Worm (Caenorhabditis elegans) whole organism, L2 larva: ENCODE data around the gene F32A5.8.

ENCODE experiments used
- C34F6.9 ChIP-seq: fragments of 150-350 bp; optimal IDR thresholded peaks from 2 replicates; lab custom pipeline; 2014; ENCODE audit warnings: missing biosample characterization, missing genetic modification characterization
- F13H6.1 ChIP-seq: sonication (generic microtip); optimal IDR thresholded peaks from 2 replicates; lab custom pipeline; 2016; ENCODE audit warnings: missing genetic modification characterization, missing compliant biosample characterization
- R02D3.7 ChIP-seq: fragments of 150-350 bp; optimal IDR thresholded peaks from 2 replicates; lab custom pipeline; 2014; ENCODE audit warnings: missing biosample characterization, missing genetic modification characterization
- Y55F3AM.14 ChIP-seq: fragments of 200-800 bp; sonication (Bioruptor generic); optimal IDR thresholded peaks from 2 replicates; lab custom pipeline; 2018; ENCODE audit warnings: mild to moderate bottlenecking, missing genetic modification characterization, missing compliant biosample characterization
- alr-1 ChIP-seq: fragments of 150-350 bp; optimal IDR thresholded peaks from 2 replicates; lab custom pipeline; 2014; ENCODE audit warnings: missing biosample characterization, missing genetic modification characterization
- blmp-1 ChIP-seq: sonication (generic microtip); optimal IDR thresholded peaks from 2 replicates; lab custom pipeline; 2017; ENCODE audit warnings: missing genetic modification characterization, mild to moderate bottlenecking, missing compliant biosample characterization, antibody characterized with exemption, moderate library complexity; ENCODE audit not compliant: insufficient read depth
- crh-2 ChIP-seq: sonication (generic microtip); optimal IDR thresholded peaks from 2 replicates; lab custom pipeline; 2017; ENCODE audit warnings: missing biosample characterization, missing genetic modification characterization
- egl-27 ChIP-seq: sonication (generic microtip); optimal IDR thresholded peaks from 3 replicates; lab custom pipeline; 2017; ENCODE audit warnings: missing biosample characterization, missing genetic modification reagents, missing genetic modification characterization
- elt-1 ChIP-seq: fragments of 150-350 bp; optimal IDR thresholded peaks from 2 replicates; lab custom pipeline; 2014; ENCODE audit warnings: missing biosample characterization, missing genetic modification characterization
- elt-3 ChIP-seq: sonication (generic microtip); optimal IDR thresholded peaks from 2 replicates; lab custom pipeline; 2017; ENCODE audit warnings: missing biosample characterization, missing genetic modification characterization
- fos-1 ChIP-seq: fragments of 150-350 bp; optimal IDR thresholded peaks from 2 replicates; lab custom pipeline; 2014; ENCODE audit warnings: missing biosample characterization, missing genetic modification characterization
- gmeb-1 ChIP-seq: fragments of 150-350 bp; optimal IDR thresholded peaks from 2 replicates; lab custom pipeline; 2014; ENCODE audit warnings: missing biosample characterization, missing genetic modification characterization
- lin-11 ChIP-seq: fragments of 150-350 bp; sonication (generic microtip); optimal IDR thresholded peaks from 2 replicates; lab custom pipeline; 2014; ENCODE audit warnings: missing biosample characterization, missing genetic modification characterization, inconsistent platforms, mixed read lengths
- lin-13 ChIP-seq: fragments of 150-350 bp; optimal IDR thresholded peaks from 2 replicates; lab custom pipeline; 2014; ENCODE audit warnings: missing biosample characterization, missing genetic modification reagents, missing genetic modification characterization
- lin-39 ChIP-seq: fragments of 150-350 bp; optimal IDR thresholded peaks from 2 replicates; lab custom pipeline; 2014; ENCODE audit warnings: missing biosample characterization, missing genetic modification reagents, missing genetic modification characterization
- mab-5 ChIP-seq: fragments of 150-350 bp; optimal IDR thresholded peaks from 2 replicates; lab custom pipeline; 2014; ENCODE audit warnings: missing biosample characterization, missing genetic modification characterization
- mbf-1 ChIP-seq: sonication (generic microtip); optimal IDR thresholded peaks from 2 replicates; lab custom pipeline; 2017; ENCODE audit warnings: missing biosample characterization, missing genetic modification characterization
- mdl-1 ChIP-seq, 2 experiments: fragments of 150-350 bp in 1 of 2; sonication (generic microtip) in 1 of 2; optimal IDR thresholded peaks; 2 replicates each; lab custom pipeline; 2017; ENCODE audit warnings: missing biosample characterization in 2 of 2, missing genetic modification characterization in 2 of 2
- nhr-11 ChIP-seq: fragments of 150-350 bp; optimal IDR thresholded peaks from 2 replicates; lab custom pipeline; 2014; ENCODE audit warnings: missing biosample characterization, missing genetic modification characterization
- nhr-129 ChIP-seq: fragments of 150-350 bp; optimal IDR thresholded peaks from 2 replicates; lab custom pipeline; 2014; ENCODE audit warnings: missing biosample characterization, missing genetic modification characterization
- nhr-21 ChIP-seq: fragments of 150-350 bp; optimal IDR thresholded peaks from 2 replicates; lab custom pipeline; 2014; ENCODE audit warnings: missing biosample characterization, missing genetic modification characterization
- nhr-6 ChIP-seq: fragments of 150-350 bp; optimal IDR thresholded peaks from 2 replicates; lab custom pipeline; 2014; ENCODE audit warnings: missing biosample characterization, missing genetic modification characterization
- nhr-77 ChIP-seq: fragments of 150-350 bp; optimal IDR thresholded peaks from 2 replicates; lab custom pipeline; 2014; ENCODE audit warnings: missing biosample characterization, missing genetic modification characterization
- peb-1 ChIP-seq: fragments of 150-350 bp; optimal IDR thresholded peaks from 2 replicates; lab custom pipeline; 2014; ENCODE audit warnings: missing biosample characterization, missing genetic modification characterization
- sem-4 ChIP-seq: fragments of 150-350 bp; optimal IDR thresholded peaks from 2 replicates; lab custom pipeline; 2014; ENCODE audit warnings: missing biosample characterization, missing genetic modification reagents, missing genetic modification characterization
- sma-3 ChIP-seq: sonication (generic microtip); optimal IDR thresholded peaks from 2 replicates; lab custom pipeline; 2016; ENCODE audit warnings: missing genetic modification reagents, missing genetic modification characterization, missing compliant biosample characterization
- sma-9 ChIP-seq, 2 experiments: fragments of 150-350 bp in 1 of 2; sonication (generic microtip) in 1 of 2; optimal IDR thresholded peaks; 2 replicates each; lab custom pipeline; 2014 to 2016; ENCODE audit warnings: missing genetic modification characterization in 2 of 2, mild to moderate bottlenecking in 1 of 2, missing biosample characterization in 1 of 2, missing compliant biosample characterization in 1 of 2, missing genetic modification reagents in 1 of 2, moderate library complexity in 1 of 2
- unc-39 ChIP-seq: fragments of 150-350 bp; optimal IDR thresholded peaks from 2 replicates; lab custom pipeline; 2014; ENCODE audit warnings: missing biosample characterization, missing genetic modification characterization
- unc-62 ChIP-seq: fragments of 150-350 bp; optimal IDR thresholded peaks from 2 replicates; lab custom pipeline; 2014; ENCODE audit warnings: missing biosample characterization, missing genetic modification reagents, missing genetic modification characterization
- zag-1 ChIP-seq: fragments of 150-350 bp; optimal IDR thresholded peaks from 2 replicates; lab custom pipeline; 2014; ENCODE audit warnings: missing biosample characterization, missing genetic modification characterization
- ztf-11 ChIP-seq: sonication (generic microtip); optimal IDR thresholded peaks from 2 replicates; lab custom pipeline; 2017; ENCODE audit warnings: missing biosample characterization, missing genetic modification characterization

F32A5.8 gene

ce11 chrII:7283063-7283462 lies 27.2 kb downstream of the F32A5.8 start:
- TF ChIP-seq elt-3 (tag; lab: Kevin White, UChicago) (no peak), sma-9 (GFP tag; optimal IDR thresholded peaks at IDR 0.05; lab: Kevin White, UChicago) (peak; percentile 4), sma-9 (tag; optimal IDR thresholded peaks at IDR 0.05; lab: Kevin White, UChicago) (no peak)

DNA sequence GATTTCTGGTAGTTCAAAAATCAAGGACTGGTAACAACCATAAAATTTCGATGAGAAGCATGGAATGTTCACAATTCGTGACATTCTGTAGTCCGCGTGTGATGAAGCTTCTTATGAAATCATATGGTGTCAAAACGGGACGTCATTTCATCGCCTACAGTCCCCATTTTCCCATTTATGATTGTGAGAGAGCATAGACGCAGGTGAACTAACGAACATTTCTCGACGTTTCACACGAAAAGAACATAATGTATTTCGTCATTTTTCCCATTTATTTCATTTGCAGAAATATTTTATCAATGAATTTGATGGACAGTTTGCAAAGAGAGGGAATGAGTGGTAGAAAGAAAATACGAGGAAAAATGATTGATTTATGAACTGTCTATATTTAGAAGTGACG lies 31.2 kb downstream of the F32A5.8 start:
- TF ChIP-seq R02D3.7 (tag; lab: Kevin White, UChicago) (no peak), mbf-1 (tag; lab: Kevin White, UChicago) (no peak), nhr-129 (tag; lab: Kevin White, UChicago) (no peak), sma-9 (GFP tag; optimal IDR thresholded peaks at IDR 0.05; lab: Kevin White, UChicago) (peak; percentile 3), sma-9 (tag; optimal IDR thresholded peaks at IDR 0.05; lab: Kevin White, UChicago) (no peak), unc-39 (tag; lab: Kevin White, UChicago) (no peak), peb-1 (tag; lab: Kevin White, UChicago) (no peak), lin-11 (no peak), sma-3 (GFP tag; lab: Kevin White, UChicago) (no peak), gmeb-1 (tag; lab: Kevin White, UChicago) (no peak), unc-62 (GFP tag; lab: Kevin White, UChicago) (no peak), nhr-21 (no peak), nhr-11 (tag; lab: Kevin White, UChicago) (no peak), F13H6.1 (tag; lab: Kevin White, UChicago) (no peak), nhr-6 (no peak), ztf-11 (tag; lab: Kevin White, UChicago) (no peak), fos-1 (tag; lab: Kevin White, UChicago) (peak; percentile 61), crh-2 (tag; lab: Kevin White, UChicago) (peak; percentile 14), blmp-1 (tag; lab: Kevin White, UChicago) (no peak), mab-5 (tag; lab: Kevin White, UChicago) (no peak)

DNA sequence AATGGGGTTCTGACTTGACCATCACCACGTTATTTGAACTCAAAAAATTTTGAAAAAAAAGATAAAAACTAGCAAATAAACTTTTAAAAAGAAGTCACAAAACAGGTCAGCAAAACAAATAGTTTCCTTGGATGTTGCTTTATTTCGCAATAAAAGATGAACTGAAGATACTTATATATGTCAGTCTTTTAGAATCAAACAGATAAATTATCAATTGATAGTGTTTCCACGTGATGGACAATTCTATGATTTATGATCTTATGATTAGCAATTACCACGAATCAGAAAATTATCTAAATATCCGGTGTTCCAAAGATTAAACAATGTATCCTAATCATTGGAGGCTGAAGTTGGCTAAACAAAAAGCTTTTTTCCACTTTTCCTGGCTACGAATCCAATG lies 31.8 kb downstream of the F32A5.8 start:
- TF ChIP-seq egl-27 (tag; lab: Kevin White, UChicago) (peak; percentile 22), sma-9 (GFP tag; optimal IDR thresholded peaks at IDR 0.05; lab: Kevin White, UChicago) (peak; percentile 29), sma-9 (tag; optimal IDR thresholded peaks at IDR 0.05; lab: Kevin White, UChicago) (no peak), fos-1 (tag; lab: Kevin White, UChicago) (peak; percentile 64), mdl-1 (tag; optimal IDR thresholded peaks at IDR 0.05; lab: Kevin White, UChicago) (peak in 1 of 2 experiments; percentile 73), unc-62 (GFP tag; lab: Kevin White, UChicago) (peak; percentile 41), mab-5 (tag; lab: Kevin White, UChicago) (peak; percentile 69), zag-1 (no peak), nhr-129 (tag; lab: Kevin White, UChicago) (peak; percentile 3), blmp-1 (tag; lab: Kevin White, UChicago) (peak; percentile 69), C34F6.9 (tag; lab: Kevin White, UChicago) (no peak), sem-4 (tag; lab: Kevin White, UChicago) (no peak), nhr-21 (peak; percentile 88), sma-3 (GFP tag; lab: Kevin White, UChicago) (peak; percentile 70), crh-2 (tag; lab: Kevin White, UChicago) (peak; percentile 8), alr-1 (tag; lab: Kevin White, UChicago) (no peak)
- TF ChIP-seq, all 48 proteins: peak for 11

DNA sequence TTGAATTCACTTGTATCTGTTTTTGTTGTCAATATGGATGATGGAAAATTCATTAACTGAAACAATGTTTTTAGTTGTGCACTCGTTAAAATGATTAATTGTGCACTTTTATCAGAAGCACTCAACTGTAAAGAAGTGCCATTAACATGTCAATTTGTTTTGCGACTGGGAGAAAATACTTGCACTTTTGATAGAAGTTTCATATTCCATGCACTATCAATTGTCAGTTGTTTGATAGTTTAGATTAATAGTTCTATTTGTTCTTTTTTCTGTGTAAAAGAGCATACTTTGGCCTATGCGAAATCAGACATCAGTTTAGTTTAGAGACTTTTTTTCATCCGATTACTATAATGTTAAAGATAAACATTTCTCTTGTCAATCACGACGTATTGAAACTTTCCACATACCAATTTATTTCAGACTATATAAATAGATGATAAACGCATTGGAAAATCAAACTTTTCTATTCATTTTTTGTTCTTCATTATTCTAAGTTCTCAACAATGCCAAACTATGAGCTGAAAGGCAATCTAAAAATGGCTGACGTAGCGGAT lies 34.1 kb downstream of the F32A5.8 start, which contains the start of gene C30G12.2:
TSS of gene C30G12.2 (plus strand) at position 504 of the 554 bp plus-strand sequence.
- TF ChIP-seq sma-9 (GFP tag; optimal IDR thresholded peaks at IDR 0.05; lab: Kevin White, UChicago) (peak; percentile 41), sma-9 (tag; optimal IDR thresholded peaks at IDR 0.05; lab: Kevin White, UChicago) (no peak), fos-1 (tag; lab: Kevin White, UChicago) (peak; percentile 79), crh-2 (tag; lab: Kevin White, UChicago) (no peak)

DNA sequence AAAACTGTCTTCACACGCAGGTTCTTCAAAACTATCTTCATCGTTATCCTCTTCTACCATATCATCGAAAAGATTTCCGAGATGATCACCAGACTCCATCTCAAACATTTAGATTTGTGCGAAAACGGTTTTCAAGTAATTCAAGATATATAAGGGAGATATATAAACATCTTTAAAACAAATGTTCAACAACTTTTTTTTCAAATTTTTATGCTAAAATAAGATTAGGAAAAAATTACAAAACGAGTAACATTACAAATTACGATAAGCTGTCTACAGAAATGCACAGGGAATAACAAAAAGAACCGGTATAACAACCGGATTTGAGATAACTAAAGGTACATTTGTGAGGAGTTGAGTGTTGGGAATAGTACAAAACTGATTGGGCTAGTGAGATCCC lies 40.0 kb downstream of the F32A5.8 start, which contains the start of gene C30G12.6:
TSS of gene C30G12.6 (minus strand) at position 101 of the 400 bp plus-strand sequence.
- TF ChIP-seq nhr-77 (tag; lab: Kevin White, UChicago) = no peak
- no peak for TF ChIP-seq peb-1 (tag; lab: Kevin White, UChicago)
- TF ChIP-seq Y55F3AM.14 (GFP tag; lab: Kevin White, UChicago) = no peak
- TF ChIP-seq lin-39 = no peak
- TF ChIP-seq mab-5 (tag; lab: Kevin White, UChicago) = no peak
- no peak for TF ChIP-seq unc-39 (tag; lab: Kevin White, UChicago)
- no peak for TF ChIP-seq elt-1 (tag; lab: Kevin White, UChicago)
- no peak for TF ChIP-seq elt-3 (tag; lab: Kevin White, UChicago)
- TF ChIP-seq sma-3 (GFP tag; lab: Kevin White, UChicago) = no peak
- no peak for TF ChIP-seq unc-62 (GFP tag; lab: Kevin White, UChicago)
- no peak for TF ChIP-seq nhr-129 (tag; lab: Kevin White, UChicago)
- TF ChIP-seq F13H6.1 (tag; lab: Kevin White, UChicago) = no peak
- TF ChIP-seq lin-13 (GFP tag; lab: Kevin White, UChicago) = no peak
- no peak for TF ChIP-seq nhr-6
